Fruit fly (Drosophila melanogaster) whole organism, adult: ENCODE data around the gene CG13066.

Source experiments
- CG12768 ChIP-seq: fragments of 200-800 bp; sonication (Bioruptor generic); optimal IDR thresholded peaks from 2 replicates; lab custom pipeline; 2017; ENCODE audit warnings: missing biosample characterization, missing genetic modification characterization, mild to moderate bottlenecking, moderate library complexity, missing genetic modification reagents
- CG14711 ChIP-seq: fragments of 200-800 bp; sonication (Bioruptor generic); optimal IDR thresholded peaks from 2 replicates; lab custom pipeline; 2018; ENCODE audit warnings: missing biosample characterization, mild to moderate bottlenecking, missing genetic modification characterization, moderate library complexity
- CG33017 ChIP-seq: fragments of 200-800 bp; sonication (Bioruptor generic); optimal IDR thresholded peaks from 2 replicates; lab custom pipeline; 2018; ENCODE audit warnings: missing biosample characterization, mild to moderate bottlenecking, missing genetic modification characterization, moderate library complexity
- CG7101 ChIP-seq: fragments of 200-800 bp; sonication (Bioruptor generic); optimal IDR thresholded peaks from 2 replicates; lab custom pipeline; 2018; ENCODE audit warnings: missing biosample characterization, mild to moderate bottlenecking, missing genetic modification characterization, moderate library complexity
- Clk ChIP-seq: fragments of 200-800 bp; sonication (Bioruptor generic); optimal IDR thresholded peaks from 2 replicates; lab custom pipeline; 2017; ENCODE audit warnings: missing biosample characterization, missing genetic modification characterization
- Crg-1 ChIP-seq: fragments of 200-800 bp; sonication (Bioruptor generic); optimal IDR thresholded peaks from 2 replicates; lab custom pipeline; 2016; ENCODE audit warnings: missing biosample characterization, missing genetic modification characterization
- Mnt ChIP-seq: fragments of 200-800 bp; sonication (Bioruptor generic); optimal IDR thresholded peaks from 2 replicates; lab custom pipeline; 2016; ENCODE audit warnings: missing biosample characterization, mild to moderate bottlenecking, missing genetic modification characterization
- bab1 ChIP-seq: fragments of 200-800 bp; sonication (Bioruptor generic); optimal IDR thresholded peaks from 3 replicates; lab custom pipeline; 2019; ENCODE audit warnings: missing biosample characterization, mild to moderate bottlenecking, missing genetic modification characterization, moderate library complexity
- cnc ChIP-seq, 2 experiments: fragments of >200 bp; optimal IDR thresholded peaks; 2 replicates each; lab custom pipeline; 2017
- kay ChIP-seq: fragments of 200-800 bp; sonication (Bioruptor generic); peaks from one replicate; lab custom pipeline; 2016; ENCODE audit warnings: missing biosample characterization, missing genetic modification characterization, borderline replicate concordance

DNA sequence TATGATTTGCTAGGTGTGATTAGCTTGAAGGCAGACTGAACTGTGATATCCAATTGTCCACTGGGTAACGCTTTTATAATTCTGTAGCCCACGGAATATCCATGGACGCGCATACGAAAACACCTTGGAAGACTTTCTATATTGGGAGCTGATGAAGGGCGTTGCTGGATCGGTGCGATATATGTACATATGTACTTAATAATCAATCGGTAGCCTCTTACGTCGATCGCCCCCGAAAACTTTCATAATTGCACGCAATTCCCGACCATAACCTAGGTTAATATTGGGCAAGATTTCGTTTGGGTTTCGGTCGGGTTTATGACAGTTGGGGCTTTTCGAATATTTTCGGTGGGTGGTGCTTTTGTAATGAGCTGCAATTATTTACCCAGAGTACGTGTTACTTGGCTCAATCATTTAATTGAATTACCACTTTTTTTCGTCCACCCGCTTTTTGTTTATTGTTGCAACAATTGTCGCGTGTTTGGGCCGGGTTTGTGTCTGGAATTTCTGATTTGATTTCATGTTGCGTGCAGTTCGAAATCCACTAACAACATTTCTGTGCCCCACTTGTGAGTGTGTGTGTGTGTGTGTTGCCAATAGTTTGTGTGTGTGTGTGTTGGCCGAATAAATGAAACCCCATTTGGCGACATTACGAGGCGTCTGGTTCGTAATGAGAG lies 9.3 kb downstream of the CG13066 start, which contains the start of gene CG13049:
- TF ChIP-seq Clk (GFP tag; lab: Kevin White, UChicago) (no peak), cnc (optimal IDR thresholded peaks at IDR 0.05; lab: Kevin White, UChicago) (no peak), CG33017 (tag; lab: Kevin White, UChicago) (no peak), CG14711 (tag; lab: Kevin White, UChicago) (no peak), CG7101 (tag; lab: Kevin White, UChicago) (no peak), Mnt (GFP tag; lab: Kevin White, UChicago) (no peak), kay (GFP tag; lab: Kevin White, UChicago) (no peak), bab1 (GFP tag; lab: Kevin White, UChicago) (no peak), Crg-1 (GFP tag; lab: Kevin White, UChicago) (no peak), CG12768 (no peak)
